Worm (Caenorhabditis elegans): ENCODE data around the gene str-41.

DNA sequence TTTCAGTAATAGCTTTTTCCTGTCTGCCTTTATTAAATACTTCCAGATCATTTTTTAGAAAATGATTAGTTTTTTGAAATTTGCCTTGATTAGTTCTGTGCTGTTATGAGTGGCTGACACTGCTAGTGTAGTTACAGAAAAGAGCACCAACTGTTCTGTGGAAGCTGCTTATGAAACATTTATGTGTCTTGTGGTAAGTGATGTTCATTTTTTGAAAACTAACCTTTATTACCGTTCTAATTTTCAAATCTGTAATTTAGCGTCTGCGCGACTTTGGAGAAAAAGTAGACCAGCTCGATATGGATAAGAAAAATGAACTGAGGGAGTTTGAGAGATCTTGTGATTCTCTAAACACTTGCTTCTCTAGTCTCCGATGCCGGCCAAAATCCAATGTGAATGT is 42.2 kb upstream of the str-41 start, which contains the start of gene srj-14:
- TF ChIP-seq flt-1 (GFP tag; IDR thresholded peaks at IDR 0.05) = no peak
- TF ChIP-seq tbx-37 (GFP tag; conservative IDR thresholded peaks at IDR 0.05) = no peak
- TF ChIP-seq tra-4 (tag; optimal IDR thresholded peaks at IDR 0.05) = no peak
- no peak for TF ChIP-seq hmbx-1 (tag; optimal IDR thresholded peaks at IDR 0.05)
- no peak for TF ChIP-seq ets-7 (tag; optimal IDR thresholded peaks at IDR 0.05)
- no peak for TF ChIP-seq ama-1 (optimal IDR thresholded peaks at IDR 0.05)
- TF ChIP-seq pes-1 (GFP tag; IDR thresholded peaks at IDR 0.05) = no peak
- TF ChIP-seq hmg-4 (GFP tag; optimal IDR thresholded peaks at IDR 0.05) = no peak
- TF ChIP-seq scrt-1 (GFP tag; IDR thresholded peaks at IDR 0.05) = no peak
